Worm (Caenorhabditis elegans): ENCODE data around the gene tkt-1.

ce11 chrIV:10269137-10269933, 25.9 kb downstream of the tkt-1 start, which contains the start of the genes nspd-7 and Y43C5A.2:
- TF ChIP-seq skn-1 (tag; optimal IDR thresholded peaks at IDR 0.05) (no peak), ceh-16 (tag; optimal IDR thresholded peaks at IDR 0.05) (no peak), F13H6.1 (tag; optimal IDR thresholded peaks at IDR 0.05) (no peak), mdl-1 (tag; optimal IDR thresholded peaks at IDR 0.05) (no peak), alr-1 (tag; optimal IDR thresholded peaks at IDR 0.05) (no peak), blmp-1 (tag; optimal IDR thresholded peaks at IDR 0.05; ENCODE audit: insufficient read depth) (no peak), nhr-21 (tag; optimal IDR thresholded peaks at IDR 0.05) (no peak), aly-2 (tag; optimal IDR thresholded peaks at IDR 0.05) (no peak), elt-1 (tag; optimal IDR thresholded peaks at IDR 0.05) (no peak), nhr-77 (tag; optimal IDR thresholded peaks at IDR 0.05) (no peak)

Measured in whole organism, L2 larva.